Worm (Caenorhabditis elegans) whole organism, early embryonic: Measurements from ENCODE around the gene F19H8.2.

ENCODE experiments used
- B0310.2 ChIP-seq: sonication (generic microtip); optimal IDR thresholded peaks from 2 replicates; lab custom pipeline; 2016; ENCODE audit warnings: mild to moderate bottlenecking, missing genetic modification characterization, missing compliant biosample characterization
- F13C5.2 ChIP-seq: sonication (generic microtip); optimal IDR thresholded peaks from 2 replicates; lab custom pipeline; 2017; ENCODE audit warnings: mild to moderate bottlenecking, missing genetic modification characterization, inconsistent platforms, missing compliant biosample characterization
- aly-1 ChIP-seq: sonication (generic microtip); optimal IDR thresholded peaks from 2 replicates; lab custom pipeline; 2016; ENCODE audit warnings: missing genetic modification characterization, missing compliant biosample characterization
- ama-1 ChIP-seq: fragments of 150-350 bp; optimal IDR thresholded peaks from 2 replicates; lab custom pipeline; 2014
- ceh-13 ChIP-seq: fragments of 200-800 bp; sonication (Bioruptor generic); optimal IDR thresholded peaks from 2 replicates; lab custom pipeline; 2018; ENCODE audit warnings: mild to moderate bottlenecking, missing genetic modification characterization, missing compliant biosample characterization
- ceh-36 ChIP-seq: sonication (generic microtip); optimal IDR thresholded peaks from 2 replicates; lab custom pipeline; 2016; ENCODE audit warnings: missing genetic modification characterization, inconsistent platforms, missing compliant biosample characterization
- ets-7 ChIP-seq: sonication (generic microtip); optimal IDR thresholded peaks from 2 replicates; lab custom pipeline; 2016; ENCODE audit warnings: missing genotype, missing genetic modification characterization, missing compliant biosample characterization
- flt-1 ChIP-seq: fragments of 200-800 bp; sonication (Bioruptor generic); IDR thresholded peaks from 2 replicates; pipeline ENCODE4 v1.3.6; 2022; ENCODE audit warnings: missing genetic modification characterization, missing compliant biosample characterization
- hmbx-1 ChIP-seq: sonication (generic microtip); optimal IDR thresholded peaks from 2 replicates; lab custom pipeline; 2016; ENCODE audit warnings: mild to moderate bottlenecking, missing genetic modification characterization, missing compliant biosample characterization
- hmg-4 ChIP-seq: fragments of 200-800 bp; sonication (Bioruptor generic); optimal IDR thresholded peaks from 2 replicates; lab custom pipeline; 2018; ENCODE audit warnings: mild to moderate bottlenecking, missing genetic modification characterization, missing compliant biosample characterization
- hnd-1 ChIP-seq: sonication (generic microtip); optimal IDR thresholded peaks from 2 replicates; lab custom pipeline; 2016; ENCODE audit warnings: missing genetic modification characterization, missing compliant biosample characterization
- pes-1 ChIP-seq: fragments of 200-800 bp; sonication (Bioruptor generic); IDR thresholded peaks from 2 replicates; pipeline ENCODE4 v1.3.6; 2022; ENCODE audit warnings: missing genetic modification reagents, missing genetic modification characterization, missing compliant biosample characterization
- scrt-1 ChIP-seq: fragments of 200-800 bp; sonication (Bioruptor generic); IDR thresholded peaks from 2 replicates; pipeline ENCODE4 v1.3.6; 2022; ENCODE audit warnings: missing genetic modification characterization, missing compliant biosample characterization
- sea-1 ChIP-seq: fragments of 200-800 bp; sonication (Bioruptor generic); conservative IDR thresholded peaks from 2 replicates; pipeline ENCODE4 v1.3.6; 2022; ENCODE audit warnings: missing genetic modification characterization, missing compliant biosample characterization
- tbx-11 ChIP-seq: fragments of 200-800 bp; sonication (Bioruptor generic); IDR thresholded peaks from 2 replicates; pipeline ENCODE4 v1.3.6; 2022; ENCODE audit warnings: missing genetic modification characterization, missing compliant biosample characterization
- tbx-37 ChIP-seq: fragments of 200-800 bp; sonication (Bioruptor generic); conservative IDR thresholded peaks from 2 replicates; pipeline ENCODE4 v1.3.6; 2022; ENCODE audit warnings: missing genetic modification reagents, missing genetic modification characterization, missing compliant biosample characterization
- tra-4 ChIP-seq: sonication (generic microtip); optimal IDR thresholded peaks from 2 replicates; lab custom pipeline; 2017; ENCODE audit warnings: missing genetic modification characterization, missing compliant biosample characterization

Gene F19H8.2

ce11 chrII:14598367-14598766 lies 7.3 kb downstream of the F19H8.2 start:
- TF ChIP-seq ceh-13 (GFP tag; lab: Kevin White, UChicago), result no peak
- TF ChIP-seq B0310.2 (tag; lab: Kevin White, UChicago), result no peak
- no peak for TF ChIP-seq aly-1 (tag; lab: Kevin White, UChicago)
- TF ChIP-seq tra-4 (tag; lab: Kevin White, UChicago), result no peak
- TF ChIP-seq pes-1 (GFP tag; lab: Robert Waterston, UW), result no peak
- TF ChIP-seq hmg-4, result no peak
- TF ChIP-seq ama-1 (lab: Kevin White, UChicago), result no peak
- no peak for TF ChIP-seq sea-1
- no peak for TF ChIP-seq tbx-37 (GFP tag; lab: Robert Waterston, UW)
- no peak for TF ChIP-seq tbx-11 (GFP tag; lab: Robert Waterston, UW)
- TF ChIP-seq flt-1 (GFP tag; lab: Robert Waterston, UW), result no peak
- TF ChIP-seq ets-7 (tag; lab: Kevin White, UChicago), result no peak
- TF ChIP-seq hnd-1, result no peak
- TF ChIP-seq hmbx-1 (tag; lab: Kevin White, UChicago), result no peak
- no peak for TF ChIP-seq scrt-1
- TF ChIP-seq ceh-36 (tag; lab: Kevin White, UChicago), result no peak
- no peak for TF ChIP-seq F13C5.2 (tag; lab: Kevin White, UChicago)

ce11 chrII:14597788-14598187 lies 7.9 kb downstream of the F19H8.2 start:
- TF ChIP-seq B0310.2 (tag; lab: Kevin White, UChicago) (no peak), ceh-36 (tag; lab: Kevin White, UChicago) (no peak), hmbx-1 (tag; lab: Kevin White, UChicago) (no peak), sea-1 (no peak), ets-7 (tag; lab: Kevin White, UChicago) (no peak), tbx-11 (GFP tag; lab: Robert Waterston, UW) (no peak)

ce11 chrII:14593281-14593680 lies 12.4 kb downstream of the F19H8.2 start, which contains the start of gene catp-4:
Gene catp-4, plus strand, starts transcription at chrII:14593581.
- no peak for TF ChIP-seq ceh-36 (tag; lab: Kevin White, UChicago)
- TF ChIP-seq scrt-1, result no peak
- TF ChIP-seq hnd-1, result no peak
- no peak for TF ChIP-seq ets-7 (tag; lab: Kevin White, UChicago)
- TF ChIP-seq hmbx-1 (tag; lab: Kevin White, UChicago), result no peak
- TF ChIP-seq pes-1 (GFP tag; lab: Robert Waterston, UW), result no peak
- TF ChIP-seq tra-4 (tag; lab: Kevin White, UChicago), result no peak
- TF ChIP-seq tbx-37 (GFP tag; lab: Robert Waterston, UW), result no peak
- TF ChIP-seq sea-1, result no peak
- no peak for TF ChIP-seq B0310.2 (tag; lab: Kevin White, UChicago)
- no peak for TF ChIP-seq flt-1 (GFP tag; lab: Robert Waterston, UW)
- TF ChIP-seq aly-1 (tag; lab: Kevin White, UChicago), result no peak
- TF ChIP-seq ama-1 (lab: Kevin White, UChicago), result no peak
- no peak for TF ChIP-seq tbx-11 (GFP tag; lab: Robert Waterston, UW)
- TF ChIP-seq F13C5.2 (tag; lab: Kevin White, UChicago), result no peak
- TF ChIP-seq hmg-4, result no peak
- no peak for TF ChIP-seq ceh-13 (GFP tag; lab: Kevin White, UChicago)

ce11 chrII:14592629-14593028 lies 13.0 kb downstream of the F19H8.2 start:
- no peak for TF ChIP-seq hmbx-1 (tag; lab: Kevin White, UChicago)
- TF ChIP-seq tra-4 (tag; lab: Kevin White, UChicago), result no peak
- TF ChIP-seq flt-1 (GFP tag; lab: Robert Waterston, UW), result no peak
- no peak for TF ChIP-seq pes-1 (GFP tag; lab: Robert Waterston, UW)
- no peak for TF ChIP-seq B0310.2 (tag; lab: Kevin White, UChicago)
- TF ChIP-seq scrt-1, result no peak
- TF ChIP-seq tbx-11 (GFP tag; lab: Robert Waterston, UW), result no peak
- no peak for TF ChIP-seq ets-7 (tag; lab: Kevin White, UChicago)
- no peak for TF ChIP-seq ama-1 (lab: Kevin White, UChicago)
- TF ChIP-seq ceh-13 (GFP tag; lab: Kevin White, UChicago), result no peak
- no peak for TF ChIP-seq ceh-36 (tag; lab: Kevin White, UChicago)

- TF ChIP-seq ceh-13 (GFP tag; lab: Kevin White, UChicago) (no peak), tra-4 (tag; lab: Kevin White, UChicago) (no peak), ceh-36 (tag; lab: Kevin White, UChicago) (no peak), tbx-11 (GFP tag; lab: Robert Waterston, UW) (no peak), sea-1 (no peak), ama-1 (lab: Kevin White, UChicago) (no peak), aly-1 (tag; lab: Kevin White, UChicago) (no peak), F13C5.2 (tag; lab: Kevin White, UChicago) (no peak)
These were observed 14.0 kb downstream of the F19H8.2 start, which contains the start of gene C01G12.7 for ce11 chrII:14591699-14592098. Gene C01G12.7, minus strand, starts transcription at chrII:14591893.

ce11 chrII:14588162-14588561 lies 17.5 kb downstream of the F19H8.2 start, which contains the start of gene nspb-10:
Gene nspb-10, minus strand, starts transcription at chrII:14588262.
- TF ChIP-seq ama-1 (lab: Kevin White, UChicago), result no peak

ce11 chrII:14587407-14587806 lies 18.3 kb downstream of the F19H8.2 start, which contains the start of gene C01G12.5:
Gene C01G12.5, minus strand, starts transcription at chrII:14587507.
- no peak for TF ChIP-seq tra-4 (tag; lab: Kevin White, UChicago)
- TF ChIP-seq hnd-1, result no peak
- no peak for TF ChIP-seq F13C5.2 (tag; lab: Kevin White, UChicago)
- TF ChIP-seq ama-1 (lab: Kevin White, UChicago), result no peak
- no peak for TF ChIP-seq flt-1 (GFP tag; lab: Robert Waterston, UW)
- no peak for TF ChIP-seq scrt-1
- TF ChIP-seq ets-7 (tag; lab: Kevin White, UChicago), result no peak
- no peak for TF ChIP-seq sea-1
- TF ChIP-seq hmbx-1 (tag; lab: Kevin White, UChicago), result no peak
- TF ChIP-seq tbx-11 (GFP tag; lab: Robert Waterston, UW), result no peak
